Worm (Caenorhabditis elegans): ENCODE results near the gene ZK353.9.

ce11 chrIII:8437763-8438414 lies 28.6 kb downstream of the ZK353.9 start:
- TF ChIP-seq tab-1 (GFP tag; IDR thresholded peaks at IDR 0.05) (no peak), ref-1 (GFP tag; conservative IDR thresholded peaks at IDR 0.05) (no peak), cog-1 (tag; optimal IDR thresholded peaks at IDR 0.05) (no peak)

Measured in whole organism, midembryonic.